Worm (Caenorhabditis elegans): ENCODE results near the gene T19B10.5.

The T19B10.5 gene

DNA sequence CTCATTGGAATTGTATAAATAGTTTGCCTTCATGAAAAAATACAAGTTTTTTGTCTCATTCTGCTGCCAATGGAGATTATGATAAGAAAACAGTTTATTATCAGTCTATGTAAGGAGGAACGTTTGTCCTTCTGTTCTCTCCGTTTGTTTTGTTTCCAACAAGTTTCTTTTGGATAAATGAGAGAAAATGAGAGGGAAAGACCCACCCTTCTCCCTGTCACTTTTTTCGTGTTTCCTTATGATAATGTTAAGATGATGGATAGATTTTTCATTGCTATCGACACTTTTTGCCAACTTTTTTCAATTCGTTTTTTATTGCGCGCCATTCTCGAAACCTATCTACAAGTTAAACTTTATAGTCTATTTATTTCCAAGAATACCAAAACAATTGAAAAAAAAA is 3.3 kb upstream of the T19B10.5 start:
- TF ChIP-seq lin-32 (GFP tag; optimal IDR thresholded peaks at IDR 0.05), result no peak
- no peak for TF ChIP-seq pha-4 (tag; optimal IDR thresholded peaks at IDR 0.05)
- TF ChIP-seq cnd-1 (tag; optimal IDR thresholded peaks at IDR 0.05), result no peak
- no peak for TF ChIP-seq nhr-76 (tag; optimal IDR thresholded peaks at IDR 0.05)
- TF ChIP-seq flh-1 (GFP tag; optimal IDR thresholded peaks at IDR 0.05), result no peak
- TF ChIP-seq unc-39 (tag; optimal IDR thresholded peaks at IDR 0.05), result no peak
- TF ChIP-seq mep-1 (tag; optimal IDR thresholded peaks at IDR 0.05), result no peak
- no peak for TF ChIP-seq blmp-1 (tag; optimal IDR thresholded peaks at IDR 0.05)
- TF ChIP-seq nhr-237 (tag; optimal IDR thresholded peaks at IDR 0.05), result no peak

DNA sequence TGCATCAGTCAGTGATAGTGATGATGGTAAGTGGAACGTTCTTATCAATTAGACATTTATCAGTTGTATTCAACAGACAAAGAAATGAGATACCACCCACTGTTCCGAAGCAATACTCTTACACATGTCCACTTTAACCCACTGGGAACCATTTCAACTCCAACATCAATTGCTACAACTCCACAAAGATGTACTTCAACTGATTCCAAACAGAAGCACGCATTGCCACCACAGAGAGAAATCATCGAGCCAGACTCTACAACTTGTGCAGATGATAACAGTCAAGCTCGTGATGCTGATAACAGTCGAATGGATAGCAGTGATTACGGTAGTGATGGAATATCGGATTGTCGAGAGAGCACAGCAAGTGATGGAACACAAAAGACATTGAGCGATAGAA is 1.4 kb downstream of the T19B10.5 start:
- no peak for TF ChIP-seq pha-4 (tag; optimal IDR thresholded peaks at IDR 0.05)
- no peak for TF ChIP-seq tbx-8 (GFP tag; optimal IDR thresholded peaks at IDR 0.05)
- no peak for TF ChIP-seq ceh-83 (GFP tag; optimal IDR thresholded peaks at IDR 0.05)
- TF ChIP-seq M03D4.4 (tag; optimal IDR thresholded peaks at IDR 0.05), result no peak

DNA sequence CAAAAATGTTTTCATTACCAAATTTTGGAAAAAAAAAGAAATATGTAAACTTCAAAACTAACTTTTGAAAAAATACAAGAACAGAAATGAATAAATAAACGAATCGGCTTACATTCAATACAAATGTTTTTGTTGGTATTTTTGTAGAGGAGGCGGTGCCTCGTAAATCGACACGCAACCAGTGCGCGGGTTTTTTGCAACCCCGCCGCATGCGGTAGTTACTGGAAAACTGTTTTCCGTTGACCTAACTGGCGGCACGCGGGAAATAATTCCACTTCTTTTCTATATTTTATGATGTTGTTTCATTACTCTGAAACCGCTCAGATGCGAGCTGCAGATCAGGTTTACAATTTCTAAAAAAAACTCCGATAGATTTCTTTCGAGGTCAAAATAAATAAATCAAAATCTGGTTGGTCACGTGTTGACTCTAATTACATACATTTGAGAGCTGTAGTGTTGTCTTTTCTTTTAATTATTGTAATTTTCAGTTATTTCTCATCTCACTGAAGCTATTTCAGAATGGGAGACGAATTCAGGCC is 4.8 kb downstream of the T19B10.5 start, which contains the start of the genes dvc-1 and ima-1:
TSS of gene dvc-1 (minus strand) at position 145 of the 539 bp plus-strand sequence.
TSS of gene ima-1 (plus strand) at position 489 of the 539 bp plus-strand sequence.
- TF ChIP-seq ces-1 (GFP tag; optimal IDR thresholded peaks at IDR 0.05) (peak; percentile 36), nhr-28 (tag; optimal IDR thresholded peaks at IDR 0.05) (peak; percentile 8), bed-3 (GFP tag; optimal IDR thresholded peaks at IDR 0.05) (peak; percentile 44), hlh-1 (tag; optimal IDR thresholded peaks at IDR 0.05) (peak; percentile 48), tbx-8 (GFP tag; optimal IDR thresholded peaks at IDR 0.05) (no peak), sptf-1 (tag; optimal IDR thresholded peaks at IDR 0.05) (peak; percentile 89), nhr-76 (tag; optimal IDR thresholded peaks at IDR 0.05) (peak; percentile 70), snpc-4 (tag; optimal IDR thresholded peaks at IDR 0.05) (no peak), nhr-2 (tag; optimal IDR thresholded peaks at IDR 0.05) (no peak), zip-8 (tag; optimal IDR thresholded peaks at IDR 0.05) (no peak), unc-120 (tag; optimal IDR thresholded peaks at IDR 0.05; ENCODE audit: poor library complexity, severe bottlenecking) (peak; percentile 54), unc-62 (GFP tag; optimal IDR thresholded peaks at IDR 0.05) (no peak), M03D4.4 (tag; optimal IDR thresholded peaks at IDR 0.05) (peak; percentile 78), sem-2 (GFP tag; optimal IDR thresholded peaks at IDR 0.05) (peak; percentile 65), ceh-39 (tag; optimal IDR thresholded peaks at IDR 0.05) (no peak), nhr-12 (tag; optimal IDR thresholded peaks at IDR 0.05) (peak; percentile 56), nhr-237 (tag; optimal IDR thresholded peaks at IDR 0.05) (peak; percentile 61), ceh-83 (GFP tag; optimal IDR thresholded peaks at IDR 0.05) (peak; percentile 59), elt-3 (tag; optimal IDR thresholded peaks at IDR 0.05) (no peak), ztf-11 (tag; optimal IDR thresholded peaks at IDR 0.05) (peak; percentile 89), lin-13 (tag; optimal IDR thresholded peaks at IDR 0.05) (no peak), cnd-1 (tag; optimal IDR thresholded peaks at IDR 0.05) (peak; percentile 76), lin-32 (GFP tag; optimal IDR thresholded peaks at IDR 0.05) (no peak), ceh-43 (GFP tag; optimal IDR thresholded peaks at IDR 0.05) (peak; percentile 82), mls-2 (tag; optimal IDR thresholded peaks at IDR 0.05) (peak; percentile 87), ham-2 (GFP tag; optimal IDR thresholded peaks at IDR 0.05) (peak; percentile 14), unc-39 (tag; optimal IDR thresholded peaks at IDR 0.05) (no peak), mep-1 (tag; optimal IDR thresholded peaks at IDR 0.05) (peak; percentile 75), mab-5 (tag; optimal IDR thresholded peaks at IDR 0.05) (no peak), blmp-1 (tag; optimal IDR thresholded peaks at IDR 0.05) (peak; percentile 64), flh-1 (GFP tag; optimal IDR thresholded peaks at IDR 0.05) (no peak), elt-1 (tag; optimal IDR thresholded peaks at IDR 0.05; ENCODE audit: borderline replicate concordance, insufficient read depth) (peak; percentile 2), drap-1 (GFP tag; optimal IDR thresholded peaks at IDR 0.05) (peak; percentile 69), pha-4 (tag; optimal IDR thresholded peaks at IDR 0.05) (no peak), lsy-2 (tag; optimal IDR thresholded peaks at IDR 0.05) (peak; percentile 56)

- TF ChIP-seq cnd-1 (tag; optimal IDR thresholded peaks at IDR 0.05) (no peak), unc-120 (tag; optimal IDR thresholded peaks at IDR 0.05; ENCODE audit: poor library complexity, severe bottlenecking) (no peak), nhr-76 (tag; optimal IDR thresholded peaks at IDR 0.05) (no peak), lin-13 (tag; optimal IDR thresholded peaks at IDR 0.05) (no peak), pha-4 (tag; optimal IDR thresholded peaks at IDR 0.05) (no peak), lin-32 (GFP tag; optimal IDR thresholded peaks at IDR 0.05) (no peak), sem-2 (GFP tag; optimal IDR thresholded peaks at IDR 0.05) (no peak), hlh-1 (tag; optimal IDR thresholded peaks at IDR 0.05) (no peak), elt-3 (tag; optimal IDR thresholded peaks at IDR 0.05) (no peak), nhr-12 (tag; optimal IDR thresholded peaks at IDR 0.05) (no peak), tbx-8 (GFP tag; optimal IDR thresholded peaks at IDR 0.05) (no peak), M03D4.4 (tag; optimal IDR thresholded peaks at IDR 0.05) (no peak), ham-2 (GFP tag; optimal IDR thresholded peaks at IDR 0.05) (no peak), drap-1 (GFP tag; optimal IDR thresholded peaks at IDR 0.05) (no peak), snpc-4 (tag; optimal IDR thresholded peaks at IDR 0.05) (no peak), sptf-1 (tag; optimal IDR thresholded peaks at IDR 0.05) (no peak), unc-62 (GFP tag; optimal IDR thresholded peaks at IDR 0.05) (no peak), ceh-83 (GFP tag; optimal IDR thresholded peaks at IDR 0.05) (no peak), ces-1 (GFP tag; optimal IDR thresholded peaks at IDR 0.05) (no peak)
Measured at ce11 chrV:11241580-11241979, 7.1 kb downstream of the T19B10.5 start, which contains the start of gene pgap-1. pgap-1 (plus strand) TSS chrV:11241880.
